Worm (Caenorhabditis elegans) whole organism, mixed stage, embryonic: ENCODE measurements around the gene gem-4.

ENCODE experiments used
- bed-3 ChIP-seq: fragments of 200-800 bp; sonication (Bioruptor generic); optimal IDR thresholded peaks from 3 replicates; lab custom pipeline; 2018; ENCODE audit warnings: mild to moderate bottlenecking, missing genetic modification characterization, moderate library complexity, missing compliant biosample characterization
- blmp-1 ChIP-seq: fragments of 150-350 bp; optimal IDR thresholded peaks from 2 replicates; lab custom pipeline; 2014; ENCODE audit warnings: missing biosample characterization, missing genetic modification characterization
- ceh-39 ChIP-seq: fragments of 150-350 bp; optimal IDR thresholded peaks from 2 replicates; lab custom pipeline; 2014; ENCODE audit warnings: missing biosample characterization, missing genetic modification characterization
- ceh-43 ChIP-seq: fragments of 200-800 bp; sonication (Bioruptor generic); optimal IDR thresholded peaks from 2 replicates; lab custom pipeline; 2018; ENCODE audit warnings: mild to moderate bottlenecking, missing genetic modification characterization, moderate library complexity, missing compliant biosample characterization
- ces-1 ChIP-seq: fragments of 150-350 bp; optimal IDR thresholded peaks from 2 replicates; lab custom pipeline; 2014; ENCODE audit warnings: missing biosample characterization, missing genetic modification reagents, missing genetic modification characterization
- drap-1 ChIP-seq: fragments of 200-800 bp; sonication (Bioruptor generic); optimal IDR thresholded peaks from 3 replicates; lab custom pipeline; 2018; ENCODE audit warnings: mild to moderate bottlenecking, missing genetic modification characterization, missing compliant biosample characterization
- elt-1 ChIP-seq: sonication (generic microtip); optimal IDR thresholded peaks from 2 replicates; lab custom pipeline; 2017; ENCODE audit warnings: missing genetic modification characterization, mild to moderate bottlenecking, missing compliant biosample characterization, antibody characterized with exemption, moderate library complexity, borderline replicate concordance; ENCODE audit not compliant: insufficient read depth
- elt-3 ChIP-seq: fragments of 150-350 bp; optimal IDR thresholded peaks from 2 replicates; lab custom pipeline; 2014; ENCODE audit warnings: missing biosample characterization, missing genetic modification characterization
- flh-1 ChIP-seq: fragments of 200-800 bp; sonication (Bioruptor generic); optimal IDR thresholded peaks from 2 replicates; lab custom pipeline; 2018; ENCODE audit warnings: mild to moderate bottlenecking, missing genetic modification characterization, moderate library complexity, missing compliant biosample characterization
- ham-2 ChIP-seq: fragments of 200-800 bp; sonication (Bioruptor generic); optimal IDR thresholded peaks from 2 replicates; lab custom pipeline; 2018; ENCODE audit warnings: mild to moderate bottlenecking, missing genetic modification characterization, missing compliant biosample characterization
- hlh-1 ChIP-seq: fragments of 150-350 bp; optimal IDR thresholded peaks from 2 replicates; lab custom pipeline; 2014; ENCODE audit warnings: missing biosample characterization, missing genetic modification reagents, missing genetic modification characterization
- lin-13 ChIP-seq: fragments of 150-350 bp; optimal IDR thresholded peaks from 2 replicates; lab custom pipeline; 2014; ENCODE audit warnings: missing biosample characterization, missing genetic modification characterization
- lin-32 ChIP-seq: fragments of 200-800 bp; sonication (Bioruptor generic); optimal IDR thresholded peaks from 2 replicates; lab custom pipeline; 2018; ENCODE audit warnings: mild to moderate bottlenecking, missing genetic modification characterization, missing compliant biosample characterization
- mab-5 ChIP-seq: fragments of 150-350 bp; optimal IDR thresholded peaks from 2 replicates; lab custom pipeline; 2014; ENCODE audit warnings: missing biosample characterization, missing genetic modification characterization
- mep-1 ChIP-seq: fragments of 150-350 bp; optimal IDR thresholded peaks from 2 replicates; lab custom pipeline; 2017; ENCODE audit warnings: missing biosample characterization, missing genetic modification reagents, missing genetic modification characterization, inconsistent platforms
- mls-2 ChIP-seq: sonication (generic microtip); optimal IDR thresholded peaks from 2 replicates; lab custom pipeline; 2016; ENCODE audit warnings: mild to moderate bottlenecking, missing genetic modification characterization, moderate library complexity, missing compliant biosample characterization
- nhr-12 ChIP-seq: fragments of 150-350 bp; optimal IDR thresholded peaks from 2 replicates; lab custom pipeline; 2014; ENCODE audit warnings: missing biosample characterization, missing genetic modification characterization
- nhr-237 ChIP-seq: fragments of 150-350 bp; optimal IDR thresholded peaks from 2 replicates; lab custom pipeline; 2014; ENCODE audit warnings: missing biosample characterization, missing genetic modification characterization
- nhr-76 ChIP-seq: sonication (generic microtip); optimal IDR thresholded peaks from 2 replicates; lab custom pipeline; 2017; ENCODE audit warnings: missing biosample characterization, missing genetic modification characterization
- pha-4 ChIP-seq: fragments of 150-350 bp; optimal IDR thresholded peaks from 2 replicates; lab custom pipeline; 2018; ENCODE audit warnings: missing biosample characterization, missing genetic modification reagents, missing genetic modification characterization
- sptf-1 ChIP-seq: sonication (generic microtip); optimal IDR thresholded peaks from 2 replicates; lab custom pipeline; 2017; ENCODE audit warnings: mild to moderate bottlenecking, missing genetic modification characterization, moderate library complexity, missing compliant biosample characterization
- tbx-8 ChIP-seq: fragments of 200-800 bp; sonication (Bioruptor generic); optimal IDR thresholded peaks from 2 replicates; lab custom pipeline; 2018; ENCODE audit warnings: mild to moderate bottlenecking, missing genetic modification characterization, moderate library complexity, missing compliant biosample characterization
- unc-120 ChIP-seq: sonication (generic microtip); optimal IDR thresholded peaks from 2 replicates; lab custom pipeline; 2017; ENCODE audit warnings: missing genetic modification characterization, missing compliant biosample characterization; ENCODE audit not compliant: poor library complexity, severe bottlenecking
- unc-39 ChIP-seq: fragments of 150-350 bp; optimal IDR thresholded peaks from 2 replicates; lab custom pipeline; 2014; ENCODE audit warnings: missing biosample characterization, missing genetic modification characterization
- unc-62 ChIP-seq: fragments of 150-350 bp; optimal IDR thresholded peaks from 2 replicates; lab custom pipeline; 2014; ENCODE audit warnings: missing biosample characterization, missing genetic modification reagents, missing genetic modification characterization
- zip-8 ChIP-seq: fragments of 150-350 bp; optimal IDR thresholded peaks from 2 replicates; lab custom pipeline; 2014; ENCODE audit warnings: missing biosample characterization, missing genetic modification characterization

gem-4 gene

DNA sequence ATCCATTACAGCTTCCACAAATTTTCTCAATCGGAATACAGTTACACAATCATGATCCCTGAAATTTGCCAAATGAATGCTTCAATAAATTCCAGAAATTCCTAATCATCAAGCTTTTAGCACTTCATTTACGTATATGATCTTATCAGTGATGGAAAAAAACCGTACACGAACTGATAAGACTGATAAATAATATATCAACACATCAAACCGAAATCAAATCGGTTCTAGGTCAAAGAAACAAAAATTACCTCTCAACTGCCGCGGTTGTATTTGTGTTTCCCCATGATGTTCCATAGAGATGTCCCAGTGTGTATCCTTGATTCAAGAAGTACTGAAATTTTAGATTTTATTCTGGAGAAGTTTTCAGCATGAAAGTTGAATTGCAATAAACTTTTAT lies 25.6 kb downstream of the gem-4 start:
- no peak for TF ChIP-seq unc-120 (tag; lab: Kevin White, UChicago)
- TF ChIP-seq ces-1 (GFP tag; lab: Kevin White, UChicago): no peak
- TF ChIP-seq lin-32 (GFP tag; lab: Kevin White, UChicago): no peak
- TF ChIP-seq tbx-8 (GFP tag; lab: Kevin White, UChicago): no peak
- TF ChIP-seq ham-2 (GFP tag; lab: Kevin White, UChicago): no peak
- TF ChIP-seq ceh-39 (tag; lab: Kevin White, UChicago): no peak
- TF ChIP-seq mab-5 (tag; lab: Kevin White, UChicago): no peak

DNA sequence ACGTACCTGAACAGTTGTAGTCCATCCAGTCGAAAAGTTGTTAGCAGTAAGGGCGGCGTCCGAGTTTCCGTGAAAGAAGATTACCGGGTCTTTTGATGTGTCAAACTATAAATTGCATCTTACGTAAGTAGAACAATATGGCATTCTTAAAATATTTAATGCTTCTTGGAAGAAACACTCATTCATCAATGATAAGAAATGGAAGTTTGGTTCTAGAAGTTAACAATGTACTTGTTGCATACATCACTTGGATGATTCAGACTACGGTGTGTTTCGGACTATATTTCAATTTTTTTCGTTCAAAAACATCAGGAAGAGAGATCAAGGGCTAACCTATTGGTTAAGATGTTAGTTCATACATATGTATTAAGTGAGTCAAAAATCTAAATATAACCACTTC lies 26.7 kb downstream of the gem-4 start:
- TF ChIP-seq elt-1 (tag; lab: Kevin White, UChicago) (no peak), hlh-1 (tag; lab: Kevin White, UChicago) (no peak), ces-1 (GFP tag; lab: Kevin White, UChicago) (no peak), pha-4 (no peak), mep-1 (tag; lab: Kevin White, UChicago) (no peak), zip-8 (no peak), lin-13 (no peak), nhr-12 (tag; lab: Kevin White, UChicago) (no peak), nhr-76 (tag; lab: Kevin White, UChicago) (no peak), nhr-237 (no peak), sptf-1 (tag; lab: Kevin White, UChicago) (no peak), unc-120 (tag; lab: Kevin White, UChicago) (no peak), ceh-43 (GFP tag; lab: Kevin White, UChicago) (no peak)
- TF ChIP-seq, all 35 proteins: peak for 0

DNA sequence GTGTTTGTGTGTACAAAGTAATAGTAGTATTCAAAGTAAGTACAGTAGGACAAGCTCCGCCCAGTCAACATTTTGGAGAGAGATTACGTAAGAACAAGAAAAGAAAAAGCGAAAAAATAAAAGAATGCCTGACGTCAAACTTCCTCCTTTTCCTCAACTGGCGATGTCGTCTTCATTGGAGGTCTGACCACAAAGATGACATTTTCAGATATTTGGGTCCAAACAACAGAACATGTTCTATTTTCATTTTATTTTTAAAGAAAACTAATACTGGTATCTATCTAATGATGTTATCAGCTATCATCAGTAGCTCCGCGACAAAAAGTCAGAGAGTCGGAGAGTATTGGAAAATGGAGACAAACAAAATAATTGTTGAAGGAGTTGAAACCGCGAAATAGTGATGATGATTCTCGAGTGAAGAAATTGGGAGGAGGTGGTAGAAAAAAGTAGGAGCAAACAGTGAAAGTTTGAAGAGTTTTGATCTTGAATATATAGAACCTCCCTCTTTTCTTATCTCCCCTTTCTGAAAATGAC lies 28.3 kb downstream of the gem-4 start, which contains the start of gene lips-5:
Gene lips-5 (minus strand): TSS at position 51 of the 534 bp plus-strand sequence.
- no peak for TF ChIP-seq blmp-1 (tag; lab: Kevin White, UChicago)
- TF ChIP-seq mep-1 (tag; lab: Kevin White, UChicago): no peak
- no peak for TF ChIP-seq drap-1 (GFP tag; lab: Kevin White, UChicago)
- TF ChIP-seq bed-3: no peak
- no peak for TF ChIP-seq mls-2
- TF ChIP-seq mab-5 (tag; lab: Kevin White, UChicago): no peak
- TF ChIP-seq zip-8: no peak
- TF ChIP-seq lin-13: no peak
- TF ChIP-seq sptf-1 (tag; lab: Kevin White, UChicago): no peak
- TF ChIP-seq ces-1 (GFP tag; lab: Kevin White, UChicago): no peak
- TF ChIP-seq pha-4: no peak
- no peak for TF ChIP-seq unc-62
- TF ChIP-seq tbx-8 (GFP tag; lab: Kevin White, UChicago): no peak
- no peak for TF ChIP-seq unc-120 (tag; lab: Kevin White, UChicago)
- TF ChIP-seq nhr-237: no peak
- no peak for TF ChIP-seq unc-39
- TF ChIP-seq elt-3 (tag; lab: Kevin White, UChicago): no peak
- no peak for TF ChIP-seq nhr-12 (tag; lab: Kevin White, UChicago)
- TF ChIP-seq flh-1 (GFP tag; lab: Kevin White, UChicago): no peak

DNA sequence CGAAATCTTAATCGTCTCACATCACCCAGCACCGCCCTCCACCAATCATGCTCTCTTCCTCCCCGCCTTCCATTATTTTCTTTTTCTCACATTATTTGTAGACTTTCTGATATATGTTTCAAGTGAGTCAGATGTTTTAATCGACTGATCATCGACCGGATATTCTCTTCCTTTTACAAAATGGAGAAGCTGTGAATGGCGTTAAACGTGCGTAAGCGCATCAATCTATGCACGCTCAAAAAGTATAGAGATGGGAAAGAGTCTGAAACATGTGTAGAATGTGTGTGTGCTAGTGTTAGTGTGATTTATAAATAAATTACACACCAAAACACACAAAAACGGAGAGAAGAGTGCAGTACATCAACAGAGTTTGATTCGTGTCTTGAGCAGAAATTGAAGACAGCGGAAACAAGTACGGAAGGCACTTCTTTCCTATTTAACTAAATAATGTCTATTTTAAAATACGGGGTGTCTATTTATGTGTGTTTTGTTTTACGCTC lies 31.6 kb downstream of the gem-4 start:
- TF ChIP-seq sptf-1 (tag; lab: Kevin White, UChicago) (no peak), ces-1 (GFP tag; lab: Kevin White, UChicago) (peak; percentile 15)

DNA sequence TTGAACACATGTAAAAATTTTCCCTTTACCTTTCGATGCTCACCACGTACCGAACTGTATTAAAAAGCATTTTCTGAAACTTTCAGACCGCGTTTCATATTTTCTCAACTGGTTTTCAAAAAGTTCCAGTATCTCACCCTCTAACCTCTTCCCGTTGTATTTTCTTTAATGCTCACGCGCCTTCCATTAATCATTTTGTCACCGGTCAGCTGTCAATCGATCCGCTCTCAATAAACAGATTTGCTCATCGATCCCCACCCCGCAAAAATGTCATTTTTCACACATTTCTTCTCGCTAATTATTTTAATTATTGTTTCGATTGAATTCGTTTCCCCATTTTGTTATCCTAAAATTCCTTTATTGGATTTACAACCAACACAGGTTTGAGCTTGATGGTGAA lies 33.6 kb downstream of the gem-4 start, which contains the start of gene lpr-2:
Gene lpr-2 (plus strand): TSS at position 189 of the 400 bp plus-strand sequence.
- TF ChIP-seq unc-62: peak; percentile 66
- TF ChIP-seq hlh-1 (tag; lab: Kevin White, UChicago): peak; percentile 80
- TF ChIP-seq mep-1 (tag; lab: Kevin White, UChicago): no peak
- peak; percentile 54 for TF ChIP-seq mab-5 (tag; lab: Kevin White, UChicago)

DNA sequence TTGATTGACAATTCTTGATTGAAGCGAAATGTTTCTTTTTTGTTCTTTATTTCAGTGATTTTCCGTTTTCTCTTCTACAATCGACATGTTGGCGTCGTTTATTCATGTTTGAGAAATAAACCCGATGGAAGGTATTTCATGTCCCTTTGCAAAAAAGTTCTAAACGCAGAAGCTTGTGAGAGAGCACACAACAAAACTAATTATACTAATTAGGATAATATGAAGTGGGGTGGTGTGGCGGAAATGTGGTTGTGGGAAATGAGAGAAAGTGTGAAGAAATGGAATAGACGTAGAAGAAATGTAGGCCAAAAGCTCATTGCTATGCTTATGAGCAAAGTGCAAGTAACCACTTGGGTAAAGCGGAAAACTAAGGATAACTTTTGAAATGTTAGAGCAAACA lies 37.4 kb downstream of the gem-4 start:
- TF ChIP-seq elt-3 (tag; lab: Kevin White, UChicago) (no peak), mab-5 (tag; lab: Kevin White, UChicago) (no peak), flh-1 (GFP tag; lab: Kevin White, UChicago) (no peak), ces-1 (GFP tag; lab: Kevin White, UChicago) (peak; percentile 94)
